Worm (Caenorhabditis elegans) whole organism, L3 larva: Measurements from ENCODE around the gene sca-1.

Source experiments
- aly-2 ChIP-seq: fragments of 150-350 bp; optimal IDR thresholded peaks from 2 replicates; lab custom pipeline; 2014; ENCODE audit warnings: missing biosample characterization, missing genetic modification characterization
- ama-1 ChIP-seq: fragments of 150-350 bp; optimal IDR thresholded peaks from 2 replicates; lab custom pipeline; 2018
- ceh-16 ChIP-seq: sonication (generic microtip); optimal IDR thresholded peaks from 2 replicates; lab custom pipeline; 2017; ENCODE audit warnings: missing biosample characterization, missing genetic modification characterization
- ceh-28 ChIP-seq: fragments of 150-350 bp; optimal IDR thresholded peaks from 2 replicates; lab custom pipeline; 2014; ENCODE audit warnings: missing biosample characterization, missing genetic modification reagents, missing genetic modification characterization
- ceh-82 ChIP-seq: fragments of 150-350 bp; optimal IDR thresholded peaks from 2 replicates; lab custom pipeline; 2014; ENCODE audit warnings: missing biosample characterization, missing genetic modification characterization
- ceh-9 ChIP-seq: sonication (generic microtip); optimal IDR thresholded peaks from 2 replicates; lab custom pipeline; 2018; ENCODE audit warnings: missing biosample characterization, missing genetic modification characterization
- daf-12 ChIP-seq: fragments of 150-350 bp; optimal IDR thresholded peaks from 2 replicates; lab custom pipeline; 2014; ENCODE audit warnings: missing biosample characterization, missing genetic modification reagents, missing genetic modification characterization
- egl-27 ChIP-seq: sonication (generic microtip); optimal IDR thresholded peaks from 4 replicates; lab custom pipeline; 2017; ENCODE audit warnings: missing biosample characterization, missing genetic modification reagents, missing genetic modification characterization
- egl-5 ChIP-seq: fragments of 150-350 bp; optimal IDR thresholded peaks from 2 replicates; lab custom pipeline; 2017; ENCODE audit warnings: missing biosample characterization, missing genetic modification reagents, missing genetic modification characterization, inconsistent platforms
- elt-3 ChIP-seq, 3 experiments: fragments of 150-350 bp in 1 of 3; sonication (generic microtip) in 2 of 3; optimal IDR thresholded peaks; 2 replicates in 2 of 3; 4 replicates in 1 of 3; lab custom pipeline; 2014 to 2017; ENCODE audit warnings: missing biosample characterization in 3 of 3, missing genetic modification characterization in 3 of 3
- eor-1 ChIP-seq, 2 experiments: fragments of 150-350 bp; optimal IDR thresholded peaks; 2 replicates each; lab custom pipeline; 2014 to 2018; ENCODE audit warnings: missing biosample characterization in 2 of 2, missing genetic modification characterization in 2 of 2
- fkh-10 ChIP-seq: sonication (generic microtip); optimal IDR thresholded peaks from 2 replicates; lab custom pipeline; 2017; ENCODE audit warnings: missing biosample characterization, missing genetic modification reagents, missing genetic modification characterization
- fkh-2 ChIP-seq: fragments of 150-350 bp; optimal IDR thresholded peaks from 2 replicates; lab custom pipeline; 2014; ENCODE audit warnings: missing biosample characterization, missing genetic modification reagents, missing genetic modification characterization
- hmg-11 ChIP-seq: sonication (generic microtip); optimal IDR thresholded peaks from 2 replicates; lab custom pipeline; 2016; ENCODE audit warnings: missing genetic modification characterization, missing compliant biosample characterization
- jun-1 ChIP-seq: fragments of 150-350 bp; optimal IDR thresholded peaks from 2 replicates; lab custom pipeline; 2014; ENCODE audit warnings: missing biosample characterization, missing genetic modification reagents, missing genetic modification characterization
- lin-15B ChIP-seq: fragments of 150-350 bp; optimal IDR thresholded peaks from 2 replicates; lab custom pipeline; 2014; ENCODE audit warnings: missing biosample characterization, missing genetic modification characterization
- lin-39 ChIP-seq: fragments of 150-350 bp; optimal IDR thresholded peaks from 2 replicates; lab custom pipeline; 2018; ENCODE audit warnings: missing biosample characterization, missing genetic modification reagents, missing genetic modification characterization
- lsy-12 ChIP-seq: sonication (generic microtip); optimal IDR thresholded peaks from 2 replicates; lab custom pipeline; 2016; ENCODE audit warnings: mild to moderate bottlenecking, missing genetic modification characterization, missing compliant biosample characterization
- mdl-1 ChIP-seq: fragments of 150-350 bp; optimal IDR thresholded peaks from 2 replicates; lab custom pipeline; 2014; ENCODE audit warnings: missing biosample characterization, missing genetic modification characterization
- mml-1 ChIP-seq: fragments of 150-350 bp; sonication (generic microtip); optimal IDR thresholded peaks from 3 replicates; lab custom pipeline; 2014; ENCODE audit warnings: missing biosample characterization, missing genetic modification characterization
- nfya-1 ChIP-seq: sonication (generic microtip); optimal IDR thresholded peaks from 2 replicates; lab custom pipeline; 2017; ENCODE audit warnings: missing genetic modification characterization, mild to moderate bottlenecking, missing compliant biosample characterization, antibody characterized with exemption, moderate library complexity; ENCODE audit not compliant: insufficient read depth
- nhr-11 ChIP-seq: fragments of 150-350 bp; optimal IDR thresholded peaks from 2 replicates; lab custom pipeline; 2014; ENCODE audit warnings: missing biosample characterization, missing genetic modification characterization
- nhr-12 ChIP-seq: fragments of 150-350 bp; optimal IDR thresholded peaks from 2 replicates; lab custom pipeline; 2014; ENCODE audit warnings: missing biosample characterization, missing genetic modification characterization
- nhr-23 ChIP-seq: fragments of 150-350 bp; optimal IDR thresholded peaks from 2 replicates; lab custom pipeline; 2014; ENCODE audit warnings: missing biosample characterization, missing genetic modification reagents, missing genetic modification characterization
- nhr-25 ChIP-seq: sonication (generic microtip); optimal IDR thresholded peaks from 2 replicates; lab custom pipeline; 2017; ENCODE audit warnings: missing biosample characterization, missing genetic modification characterization
- nhr-28 ChIP-seq: fragments of 150-350 bp; optimal IDR thresholded peaks from 2 replicates; lab custom pipeline; 2014; ENCODE audit warnings: missing biosample characterization, missing genetic modification characterization
- nhr-43 ChIP-seq: sonication (generic microtip); optimal IDR thresholded peaks from 2 replicates; lab custom pipeline; 2016; ENCODE audit warnings: mild to moderate bottlenecking, missing genetic modification characterization, missing compliant biosample characterization; ENCODE audit not compliant: poor library complexity, severe bottlenecking
- nhr-67 ChIP-seq: fragments of 150-350 bp; optimal IDR thresholded peaks from 2 replicates; lab custom pipeline; 2014; ENCODE audit warnings: missing biosample characterization, missing genetic modification characterization
- nhr-76 ChIP-seq: fragments of 150-350 bp; sonication (generic microtip); optimal IDR thresholded peaks from 5 replicates; lab custom pipeline; 2014; ENCODE audit warnings: missing biosample characterization, missing genetic modification characterization
- nhr-77 ChIP-seq: fragments of 150-350 bp; optimal IDR thresholded peaks from 2 replicates; lab custom pipeline; 2014; ENCODE audit warnings: missing biosample characterization, missing genetic modification characterization
- pha-4 ChIP-seq: fragments of 150-350 bp; optimal IDR thresholded peaks from 2 replicates; lab custom pipeline; 2014; ENCODE audit warnings: missing biosample characterization, missing genetic modification reagents, missing genetic modification characterization
- pqm-1 ChIP-seq: fragments of 150-350 bp; optimal IDR thresholded peaks from 2 replicates; lab custom pipeline; 2017; ENCODE audit warnings: missing biosample characterization, missing genetic modification characterization, inconsistent platforms
- sea-2 ChIP-seq: fragments of 150-350 bp; sonication (generic microtip); optimal IDR thresholded peaks from 4 replicates; lab custom pipeline; 2014; ENCODE audit warnings: missing biosample characterization, missing genetic modification reagents, missing genetic modification characterization
- skn-1 ChIP-seq: fragments of 150-350 bp; optimal IDR thresholded peaks from 2 replicates; lab custom pipeline; 2014; ENCODE audit warnings: missing biosample characterization, missing genetic modification characterization
- snpc-4 ChIP-seq: fragments of 150-350 bp; optimal IDR thresholded peaks from 2 replicates; lab custom pipeline; 2014; ENCODE audit warnings: missing biosample characterization, missing genetic modification characterization
- unc-39 ChIP-seq: sonication (generic microtip); optimal IDR thresholded peaks from 4 replicates; lab custom pipeline; 2017; ENCODE audit warnings: missing biosample characterization, missing genetic modification characterization
- unc-62 ChIP-seq: fragments of 150-350 bp; sonication (generic microtip); optimal IDR thresholded peaks from 4 replicates; lab custom pipeline; 2014; ENCODE audit warnings: missing biosample characterization, missing genetic modification reagents, missing genetic modification characterization
- ztf-11 ChIP-seq: fragments of 150-350 bp; optimal IDR thresholded peaks from 2 replicates; lab custom pipeline; 2014; ENCODE audit warnings: missing biosample characterization, missing genetic modification characterization
- ztf-4 ChIP-seq: fragments of 150-350 bp; optimal IDR thresholded peaks from 2 replicates; lab custom pipeline; 2014; ENCODE audit warnings: missing biosample characterization, missing genetic modification characterization

The sca-1 gene

ce11 chrIII:10816800-10817418 lies at the start of gene sca-1:
sca-1 (minus strand) TSS chrIII:10816850.
- no peak for TF ChIP-seq hmg-11 (tag; lab: Kevin White, UChicago)
- TF ChIP-seq pha-4 (tag; lab: Kevin White, UChicago) = no peak
- TF ChIP-seq egl-5 = peak; percentile 2
- TF ChIP-seq aly-2 (tag; lab: Kevin White, UChicago) = no peak
- TF ChIP-seq mml-1 (tag; lab: Kevin White, UChicago) = no peak
- TF ChIP-seq mdl-1 (tag; lab: Kevin White, UChicago) = no peak
- no peak for TF ChIP-seq eor-1 (tag; optimal IDR thresholded peaks at IDR 0.05; lab: Kevin White, UChicago)
- TF ChIP-seq ceh-9 (tag; lab: Kevin White, UChicago) = no peak
- TF ChIP-seq nhr-76 = no peak
- TF ChIP-seq nhr-28 (tag; lab: Kevin White, UChicago) = no peak
- TF ChIP-seq pqm-1 = no peak
- TF ChIP-seq nfya-1 (tag; lab: Kevin White, UChicago) = peak; percentile 7
- TF ChIP-seq nhr-23 = no peak
- TF ChIP-seq ztf-11 = no peak

ce11 chrIII:10861375-10861774 lies 44.7 kb upstream of the sca-1 start:
- peak; percentile 96 for TF ChIP-seq ceh-28
- TF ChIP-seq hmg-11 (tag; lab: Kevin White, UChicago) = no peak

ce11 chrIII:10857984-10858383 lies 41.3 kb upstream of the sca-1 start, which contains the start of gene oxi-1:
oxi-1 (plus strand) TSS chrIII:10858284.
- TF ChIP-seq nhr-28 (tag; lab: Kevin White, UChicago) = no peak
- no peak for TF ChIP-seq unc-39 (tag; lab: Kevin White, UChicago)
- TF ChIP-seq ceh-82 (tag; lab: Kevin White, UChicago) = no peak
- no peak for TF ChIP-seq snpc-4 (tag; lab: Kevin White, UChicago)
- TF ChIP-seq nhr-77 (tag; lab: Kevin White, UChicago) = no peak
- no peak for TF ChIP-seq skn-1 (tag; lab: Kevin White, UChicago)
- TF ChIP-seq nhr-11 (tag; lab: Kevin White, UChicago) = no peak
- no peak for TF ChIP-seq nhr-43
- no peak for TF ChIP-seq mml-1 (tag; lab: Kevin White, UChicago)
- no peak for TF ChIP-seq nhr-23
- no peak for TF ChIP-seq nhr-76
- no peak for TF ChIP-seq hmg-11 (tag; lab: Kevin White, UChicago)
- no peak for TF ChIP-seq nfya-1 (tag; lab: Kevin White, UChicago)
- no peak for TF ChIP-seq nhr-67 (tag; lab: Kevin White, UChicago)
- TF ChIP-seq jun-1 (tag; lab: Kevin White, UChicago) = no peak
- no peak for TF ChIP-seq fkh-10 (GFP tag; lab: Kevin White, UChicago)
- TF ChIP-seq ztf-4 (tag; lab: Kevin White, UChicago) = no peak
- no peak for TF ChIP-seq nhr-25 (tag; lab: Kevin White, UChicago)
- TF ChIP-seq, all 47 proteins: peak for 0

ce11 chrIII:10856830-10857229 lies 40.2 kb upstream of the sca-1 start:
- TF ChIP-seq ceh-16 (tag; lab: Kevin White, UChicago) = no peak
- TF ChIP-seq nhr-43 = peak; percentile 55

ce11 chrIII:10855398-10855880 lies 38.8 kb upstream of the sca-1 start, which contains the start of gene Y39A1C.1:
Y39A1C.1 (plus strand) TSS chrIII:10855448.
- TF ChIP-seq nfya-1 (tag; lab: Kevin White, UChicago) (peak; percentile 54), hmg-11 (tag; lab: Kevin White, UChicago) (peak; percentile 67), lin-39 (tag; lab: Kevin White, UChicago) (peak; percentile 60), lin-15B (tag; lab: Kevin White, UChicago) (peak; percentile 24), pqm-1 (no peak)
- TF ChIP-seq, all 47 proteins: peak for 4

ce11 chrIII:10848858-10849257 lies 32.2 kb upstream of the sca-1 start, which contains the start of the genes fbxb-85 and hex-3:
fbxb-85 (minus strand) TSS chrIII:10848963.
hex-3 (plus strand) TSS chrIII:10849222.
- peak; percentile 95 for TF ChIP-seq lsy-12 (tag; lab: Kevin White, UChicago)
- TF ChIP-seq ama-1 (lab: Kevin White, UChicago) = peak; percentile 68
- TF ChIP-seq daf-12 (tag; lab: Kevin White, UChicago) = peak; percentile 33
- TF ChIP-seq elt-3 (tag; optimal IDR thresholded peaks at IDR 0.05; lab: Kevin White, UChicago) = no peak
- TF ChIP-seq mdl-1 (tag; lab: Kevin White, UChicago) = peak; percentile 46
- TF ChIP-seq fkh-10 (GFP tag; lab: Kevin White, UChicago) = peak; percentile 86
- peak; percentile 60 for TF ChIP-seq nhr-28 (tag; lab: Kevin White, UChicago)
- peak; percentile 64 for TF ChIP-seq nhr-11 (tag; lab: Kevin White, UChicago)
- peak; percentile 96 for TF ChIP-seq nhr-23
- peak; percentile 88 for TF ChIP-seq nhr-25 (tag; lab: Kevin White, UChicago)
- no peak for TF ChIP-seq sea-2 (GFP tag; lab: Kevin White, UChicago)
- TF ChIP-seq ztf-4 (tag; lab: Kevin White, UChicago) = peak; percentile 29
- peak; percentile 87 for TF ChIP-seq lin-39 (tag; lab: Kevin White, UChicago)
- TF ChIP-seq hmg-11 (tag; lab: Kevin White, UChicago) = peak; percentile 87
- peak; percentile 58 for TF ChIP-seq pqm-1
- TF ChIP-seq ceh-82 (tag; lab: Kevin White, UChicago) = peak; percentile 82
- TF ChIP-seq unc-62 (GFP tag; lab: Kevin White, UChicago) = peak; percentile 28
- TF ChIP-seq nfya-1 (tag; lab: Kevin White, UChicago) = peak; percentile 97
- no peak for TF ChIP-seq fkh-2 (tag; lab: Kevin White, UChicago)
- TF ChIP-seq egl-27 (tag; lab: Kevin White, UChicago) = peak; percentile 44
- peak; percentile 94 for TF ChIP-seq pha-4 (tag; lab: Kevin White, UChicago)
- no peak for TF ChIP-seq ceh-9 (tag; lab: Kevin White, UChicago)
- TF ChIP-seq nhr-77 (tag; lab: Kevin White, UChicago) = peak; percentile 74
- no peak for TF ChIP-seq nhr-12
